Fruit fly (Drosophila melanogaster): ENCODE data around the gene Ugt37A1.

The Ugt37A1 gene

dm6 chr2L:20397032-20397431 is 23.1 kb upstream of the Ugt37A1 start (continued):
- TF ChIP-seq CG14050 (GFP tag; IDR thresholded peaks at IDR 0.05) (no peak), danr (GFP tag; IDR thresholded peaks at IDR 0.05) (no peak), onecut (GFP tag; IDR thresholded peaks at IDR 0.05) (no peak), CG8388 (GFP tag; optimal IDR thresholded peaks at IDR 0.05) (no peak), Mes4 (GFP tag; optimal IDR thresholded peaks at IDR 0.05) (no peak), CG12942 (GFP tag; optimal IDR thresholded peaks at IDR 0.05) (no peak), p53 (GFP tag; optimal IDR thresholded peaks at IDR 0.05) (no peak), GATAe (GFP tag; conservative IDR thresholded peaks at IDR 0.05) (0 out of 2 replicates have a peak, but pooled peaks have one; percentile 41), lbe (GFP tag; optimal IDR thresholded peaks at IDR 0.05) (no peak), sd (tag; optimal IDR thresholded peaks at IDR 0.05) (peak; percentile 53), MESR4 (GFP tag; optimal IDR thresholded peaks at IDR 0.05) (no peak), CG34376 (GFP tag; optimal IDR thresholded peaks at IDR 0.05) (peak; percentile 77), CG17361 (GFP tag; IDR thresholded peaks at IDR 0.05) (no peak), Hr78 (GFP tag; optimal IDR thresholded peaks at IDR 0.05) (peak in 1 of 2 experiments; percentile 23), CG13123 (GFP tag; optimal IDR thresholded peaks at IDR 0.05) (no peak), CG12299 (tag; optimal IDR thresholded peaks at IDR 0.05) (no peak), Trl (optimal IDR thresholded peaks at IDR 0.05) (no peak), Trl (GFP tag; optimal IDR thresholded peaks at IDR 0.05) (no peak), HmgZ (tag; optimal IDR thresholded peaks at IDR 0.05) (no peak), eve (GFP tag; optimal IDR thresholded peaks at IDR 0.05) (peak in 1 of 2 experiments; percentile 41), klu (GFP tag; IDR thresholded peaks at IDR 0.05) (no peak), Pdp1 (GFP tag; optimal IDR thresholded peaks at IDR 0.05) (peak in 1 of 2 experiments; percentile 5), mirr (GFP tag; optimal IDR thresholded peaks at IDR 0.05) (peak; percentile 90), Atf3 (GFP tag; optimal IDR thresholded peaks at IDR 0.05) (no peak), chif (GFP tag; optimal IDR thresholded peaks at IDR 0.05) (no peak), insv (GFP tag; optimal IDR thresholded peaks at IDR 0.05) (no peak), cas (GFP tag; IDR thresholded peaks at IDR 0.05) (no peak)

dm6 chr2L:20390004-20390403 is 16.1 kb upstream of the Ugt37A1 start:
- TF ChIP-seq BEAF-32 (GFP tag; optimal IDR thresholded peaks at IDR 0.05) (no peak), pfk (GFP tag; optimal IDR thresholded peaks at IDR 0.05) (no peak), CG11723 (GFP tag; optimal IDR thresholded peaks at IDR 0.05) (no peak), Hr78 (GFP tag; optimal IDR thresholded peaks at IDR 0.05) (no peak), Fer1 (GFP tag; optimal IDR thresholded peaks at IDR 0.05) (peak; percentile 55), Poxn (GFP tag; IDR thresholded peaks at IDR 0.05) (no peak), Gsc (GFP tag; IDR thresholded peaks at IDR 0.05) (no peak), odd (GFP tag; optimal IDR thresholded peaks at IDR 0.05) (peak; percentile 45), Ada2b (GFP tag; IDR thresholded peaks at IDR 0.05) (no peak), CG31441 (GFP tag; IDR thresholded peaks at IDR 0.05) (no peak), Sox100B (GFP tag; optimal IDR thresholded peaks at IDR 0.05) (peak; percentile 35), sens (GFP tag) (peak; percentile 79), Fer3 (tag; optimal IDR thresholded peaks at IDR 0.05) (peak; percentile 31), CG12659 (GFP tag; optimal IDR thresholded peaks at IDR 0.05) (peak; percentile 12), mam (GFP tag; optimal IDR thresholded peaks at IDR 0.05) (no peak), CG7987 (GFP tag; optimal IDR thresholded peaks at IDR 0.05) (peak; percentile 59), sd (tag; optimal IDR thresholded peaks at IDR 0.05) (peak; percentile 52), Oli (tag; optimal IDR thresholded peaks at IDR 0.05) (no peak), CG17385 (GFP tag; optimal IDR thresholded peaks at IDR 0.05) (peak; percentile 3), fd64A (GFP tag; optimal IDR thresholded peaks at IDR 0.05) (no peak), NC2α (GFP tag; optimal IDR thresholded peaks at IDR 0.05) (no peak), CG4617 (GFP tag; optimal IDR thresholded peaks at IDR 0.05; ENCODE audit: borderline replicate concordance) (no peak), CG10654 (GFP tag; optimal IDR thresholded peaks at IDR 0.05) (no peak), nom (GFP tag; optimal IDR thresholded peaks at IDR 0.05) (no peak), ems (GFP tag; optimal IDR thresholded peaks at IDR 0.05) (no peak), tll (GFP tag; optimal IDR thresholded peaks at IDR 0.05) (no peak), Bgb (GFP tag; IDR thresholded peaks at IDR 0.05; ENCODE audit: partially characterized antibody) (no peak)

Measured in whole organism, embryonic.